Worm (Caenorhabditis elegans) whole organism, L1 larva: ENCODE measurements around the gene rpn-9.

Source experiments
- C16A3.4 ChIP-seq: fragments of 150-350 bp; optimal IDR thresholded peaks from 2 replicates; lab custom pipeline; 2014; ENCODE audit warnings: missing biosample characterization, missing genetic modification characterization
- F16B12.6 ChIP-seq: fragments of 150-350 bp; optimal IDR thresholded peaks from 2 replicates; lab custom pipeline; 2014; ENCODE audit warnings: missing biosample characterization, missing genetic modification characterization
- Y116A8C.19 ChIP-seq: sonication (generic microtip); optimal IDR thresholded peaks from 2 replicates; lab custom pipeline; 2016; ENCODE audit warnings: missing compliant biosample characterization, missing genetic modification characterization, borderline replicate concordance
- alr-1 ChIP-seq: fragments of 200-800 bp; sonication (Bioruptor generic); optimal IDR thresholded peaks from 2 replicates; lab custom pipeline; 2018; ENCODE audit warnings: borderline replicate concordance, mild to moderate bottlenecking, missing genetic modification characterization, missing compliant biosample characterization
- aly-2 ChIP-seq: fragments of 150-350 bp; optimal IDR thresholded peaks from 2 replicates; lab custom pipeline; 2014; ENCODE audit warnings: missing biosample characterization, missing genetic modification characterization
- ama-1 ChIP-seq: fragments of 150-350 bp; optimal IDR thresholded peaks from 2 replicates; lab custom pipeline; 2014
- blmp-1 ChIP-seq: fragments of 150-350 bp; optimal IDR thresholded peaks from 2 replicates; lab custom pipeline; 2014; ENCODE audit warnings: missing biosample characterization, missing genetic modification characterization
- ceh-63 ChIP-seq: fragments of 200-800 bp; sonication (Bioruptor generic); optimal IDR thresholded peaks from 2 replicates; lab custom pipeline; 2018; ENCODE audit warnings: mild to moderate bottlenecking, missing genetic modification characterization, missing compliant biosample characterization
- ceh-82 ChIP-seq, 3 experiments: fragments of 150-350 bp in 1 of 3; sonication (generic microtip) in 2 of 3; optimal IDR thresholded peaks; 2 replicates each; lab custom pipeline; 2014 to 2017; ENCODE audit warnings: missing biosample characterization in 3 of 3, missing genetic modification characterization in 3 of 3
- ces-1 ChIP-seq: fragments of 150-350 bp; optimal IDR thresholded peaks from 2 replicates; lab custom pipeline; 2014; ENCODE audit warnings: missing biosample characterization, missing genetic modification reagents, missing genetic modification characterization
- dpl-1 ChIP-seq, 3 experiments: fragments of 150-350 bp in 2 of 3; sonication (generic microtip) in 1 of 3; optimal IDR thresholded peaks; 2 replicates each; lab custom pipeline; 2014 to 2017; ENCODE audit warnings: missing biosample characterization in 3 of 3, missing genetic modification characterization in 3 of 3, missing genetic modification reagents in 3 of 3
- dsc-1 ChIP-seq: sonication (generic microtip); optimal IDR thresholded peaks from 2 replicates; lab custom pipeline; 2016; ENCODE audit warnings: mild to moderate bottlenecking, missing genetic modification characterization, missing compliant biosample characterization
- efl-1 ChIP-seq, 4 experiments: fragments of 150-350 bp; optimal IDR thresholded peaks in 3 of 4; peaks in 1 of 4; 1 replicate in 1 of 4; 2 replicates in 3 of 4; lab custom pipeline; 2014; ENCODE audit warnings: missing biosample characterization in 2 of 4, missing genetic modification characterization in 2 of 4, missing genetic modification reagents in 2 of 4
- fkh-10 ChIP-seq: sonication (generic microtip); optimal IDR thresholded peaks from 2 replicates; lab custom pipeline; 2017; ENCODE audit warnings: missing biosample characterization, missing genetic modification reagents, missing genetic modification characterization
- fos-1 ChIP-seq: fragments of 150-350 bp; optimal IDR thresholded peaks from 2 replicates; lab custom pipeline; 2014; ENCODE audit warnings: missing biosample characterization, missing genetic modification characterization
- hlh-17 ChIP-seq: fragments of 200-800 bp; sonication (Bioruptor generic); optimal IDR thresholded peaks from 2 replicates; lab custom pipeline; 2018; ENCODE audit warnings: missing genetic modification characterization, mild to moderate bottlenecking, missing compliant biosample characterization, moderate library complexity, borderline replicate concordance
- irx-1 ChIP-seq: sonication (generic microtip); optimal IDR thresholded peaks from 2 replicates; lab custom pipeline; 2016; ENCODE audit warnings: missing genetic modification characterization, missing compliant biosample characterization
- lin-14 ChIP-seq: fragments of 200-800 bp; sonication (Bioruptor generic); optimal IDR thresholded peaks from 2 replicates; lab custom pipeline; 2018; ENCODE audit warnings: mild to moderate bottlenecking, missing genetic modification characterization, moderate library complexity, missing compliant biosample characterization
- lin-15B ChIP-seq: fragments of 150-350 bp; sonication (generic microtip); optimal IDR thresholded peaks from 3 replicates; lab custom pipeline; 2014; ENCODE audit warnings: missing biosample characterization, missing genetic modification characterization
- lin-35 ChIP-seq, 2 experiments: fragments of 150-350 bp; optimal IDR thresholded peaks; 2 replicates each; lab custom pipeline; 2014; ENCODE audit warnings: missing biosample characterization in 2 of 2, missing genetic modification characterization in 2 of 2, missing genetic modification reagents in 2 of 2
- lir-3 ChIP-seq: sonication (generic microtip); optimal IDR thresholded peaks from 2 replicates; lab custom pipeline; 2016; ENCODE audit warnings: mild to moderate bottlenecking, missing genetic modification characterization, moderate library complexity, missing compliant biosample characterization; ENCODE audit not compliant: poor library complexity
- lsy-2 ChIP-seq, 2 experiments: fragments of 150-350 bp; optimal IDR thresholded peaks; 2 replicates each; lab custom pipeline; 2014; ENCODE audit warnings: missing biosample characterization in 2 of 2, missing genetic modification characterization in 2 of 2
- mef-2 ChIP-seq: fragments of 150-350 bp; optimal IDR thresholded peaks from 2 replicates; lab custom pipeline; 2014; ENCODE audit warnings: missing biosample characterization, missing genetic modification characterization
- mep-1 ChIP-seq: fragments of 150-350 bp; optimal IDR thresholded peaks from 2 replicates; lab custom pipeline; 2014; ENCODE audit warnings: missing biosample characterization, missing genetic modification characterization
- nhr-11 ChIP-seq: fragments of 150-350 bp; optimal IDR thresholded peaks from 2 replicates; lab custom pipeline; 2014; ENCODE audit warnings: missing biosample characterization, missing genetic modification characterization
- nhr-20 ChIP-seq: sonication (generic microtip); optimal IDR thresholded peaks from 2 replicates; lab custom pipeline; 2016; ENCODE audit warnings: mild to moderate bottlenecking, missing genetic modification characterization, missing compliant biosample characterization
- nhr-237 ChIP-seq: fragments of 150-350 bp; optimal IDR thresholded peaks from 2 replicates; lab custom pipeline; 2014; ENCODE audit warnings: missing biosample characterization, missing genetic modification characterization
- nhr-28 ChIP-seq: fragments of 150-350 bp; optimal IDR thresholded peaks from 2 replicates; lab custom pipeline; 2014; ENCODE audit warnings: missing biosample characterization, missing genetic modification characterization
- nhr-47 ChIP-seq: sonication (generic microtip); optimal IDR thresholded peaks from 2 replicates; lab custom pipeline; 2016; ENCODE audit warnings: mild to moderate bottlenecking, missing genetic modification characterization, moderate library complexity, missing compliant biosample characterization
- nhr-71 ChIP-seq: sonication (generic microtip); optimal IDR thresholded peaks from 2 replicates; lab custom pipeline; 2016; ENCODE audit warnings: mild to moderate bottlenecking, missing genetic modification characterization, moderate library complexity, missing compliant biosample characterization
- nhr-76 ChIP-seq: sonication (generic microtip); optimal IDR thresholded peaks from 2 replicates; lab custom pipeline; 2017; ENCODE audit warnings: missing biosample characterization, missing genetic modification characterization
- nhr-77 ChIP-seq: fragments of 150-350 bp; optimal IDR thresholded peaks from 2 replicates; lab custom pipeline; 2014; ENCODE audit warnings: missing biosample characterization, missing genetic modification characterization
- nhr-84 ChIP-seq: sonication (generic microtip); optimal IDR thresholded peaks from 2 replicates; lab custom pipeline; 2017; ENCODE audit warnings: missing biosample characterization, missing genetic modification characterization
- pag-3 ChIP-seq: sonication (generic microtip); optimal IDR thresholded peaks from 2 replicates; lab custom pipeline; 2017; ENCODE audit warnings: missing genetic modification characterization, mild to moderate bottlenecking, missing compliant biosample characterization, antibody characterized with exemption, borderline replicate concordance; ENCODE audit not compliant: insufficient read depth
- pqm-1 ChIP-seq: sonication (generic microtip); optimal IDR thresholded peaks from 3 replicates; lab custom pipeline; 2017; ENCODE audit warnings: missing biosample characterization, missing genetic modification characterization
- rnt-1 ChIP-seq: sonication (generic microtip); optimal IDR thresholded peaks from 2 replicates; lab custom pipeline; 2016; ENCODE audit warnings: mild to moderate bottlenecking, missing genetic modification characterization, moderate library complexity, missing compliant biosample characterization
- skn-1 ChIP-seq: fragments of 150-350 bp; optimal IDR thresholded peaks from 2 replicates; lab custom pipeline; 2014; ENCODE audit warnings: missing biosample characterization, missing genetic modification characterization
- snu-23 ChIP-seq: sonication (generic microtip); optimal IDR thresholded peaks from 2 replicates; lab custom pipeline; 2016; ENCODE audit warnings: missing genetic modification characterization, missing compliant biosample characterization
- sptf-1 ChIP-seq: fragments of 150-350 bp; optimal IDR thresholded peaks from 2 replicates; lab custom pipeline; 2014; ENCODE audit warnings: missing biosample characterization, missing genetic modification characterization
- sup-37 ChIP-seq: fragments of 200-800 bp; sonication (Bioruptor generic); optimal IDR thresholded peaks from 2 replicates; lab custom pipeline; 2018; ENCODE audit warnings: mild to moderate bottlenecking, missing genetic modification characterization, missing compliant biosample characterization
- swsn-7 ChIP-seq: sonication (generic microtip); optimal IDR thresholded peaks from 2 replicates; lab custom pipeline; 2016; ENCODE audit warnings: missing genetic modification characterization, missing compliant biosample characterization
- tlp-1 ChIP-seq: fragments of 150-350 bp; optimal IDR thresholded peaks from 2 replicates; lab custom pipeline; 2014; ENCODE audit warnings: missing biosample characterization, missing genetic modification characterization
- unc-62 ChIP-seq: fragments of 150-350 bp; optimal IDR thresholded peaks from 2 replicates; lab custom pipeline; 2014; ENCODE audit warnings: missing biosample characterization, missing genetic modification reagents, missing genetic modification characterization
- unc-86 ChIP-seq: sonication (generic microtip); optimal IDR thresholded peaks from 2 replicates; lab custom pipeline; 2016; ENCODE audit warnings: missing genetic modification characterization, missing compliant biosample characterization

Gene rpn-9

DNA sequence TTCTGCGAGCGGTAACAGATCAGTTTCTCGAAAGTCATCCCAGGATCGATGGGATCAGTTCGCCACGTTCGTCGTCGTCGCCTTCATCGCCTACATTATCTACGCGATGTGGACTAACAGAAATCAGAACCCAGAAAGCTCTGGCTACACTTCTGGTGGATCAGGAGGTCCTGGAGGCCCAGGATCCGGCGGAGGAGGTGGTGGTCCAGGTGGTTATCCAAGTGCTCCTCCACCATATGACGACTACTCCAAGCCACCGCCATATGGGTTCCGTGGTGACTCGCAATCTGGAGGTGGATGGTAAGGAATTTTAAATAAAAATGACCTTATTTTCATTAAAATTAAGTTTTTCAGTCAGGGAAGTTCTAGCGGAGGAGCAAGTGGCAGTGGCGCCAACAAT is 1.5 kb upstream of the rpn-9 start:
- TF ChIP-seq nhr-77 (no peak), nhr-71 (tag; lab: Kevin White, UChicago) (no peak), C16A3.4 (no peak), pag-3 (tag; lab: Kevin White, UChicago) (no peak), irx-1 (tag; lab: Kevin White, UChicago) (no peak), lir-3 (no peak), F16B12.6 (tag; lab: Kevin White, UChicago) (no peak), pqm-1 (tag; lab: Kevin White, UChicago) (no peak), tlp-1 (tag; lab: Kevin White, UChicago) (no peak), mep-1 (tag; lab: Kevin White, UChicago) (no peak), ceh-82 (tag; optimal IDR thresholded peaks at IDR 0.05; lab: Kevin White, UChicago) (no peak), fos-1 (tag; lab: Kevin White, UChicago) (no peak), mef-2 (tag; lab: Kevin White, UChicago) (no peak)

- TF ChIP-seq nhr-76, result no peak
- TF ChIP-seq lsy-2 (tag; optimal IDR thresholded peaks at IDR 0.05; lab: Kevin White, UChicago), result no peak
- TF ChIP-seq ama-1 (lab: Kevin White, UChicago), result peak; percentile 1
- no peak for TF ChIP-seq lin-15B (tag; lab: Kevin White, UChicago)
- TF ChIP-seq swsn-7 (tag; lab: Kevin White, UChicago), result no peak
These were observed 1.6 kb downstream of the rpn-9 start, which contains the start of gene fndc-1 for ce11 chrII:11237099-11237498. Gene fndc-1, minus strand, starts transcription at chrII:11237325.

DNA sequence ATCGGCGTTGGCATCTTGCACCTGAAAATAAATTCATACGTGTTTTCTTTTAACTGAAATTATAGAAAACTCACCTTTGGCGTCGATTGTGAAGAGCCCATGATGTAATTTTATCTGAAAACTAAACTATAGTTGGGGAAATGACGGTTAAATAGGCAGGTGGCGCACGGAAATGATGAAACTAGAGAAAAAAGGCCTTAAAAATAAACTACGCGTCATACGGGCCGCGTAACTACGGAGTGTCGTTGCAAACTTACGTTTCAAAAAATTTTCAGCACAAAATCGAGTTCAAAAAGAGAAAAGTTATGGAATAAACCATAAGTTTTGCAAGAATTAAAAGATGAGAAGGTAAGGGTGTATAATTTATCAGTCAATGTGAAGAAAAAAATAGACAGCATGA is 2.4 kb downstream of the rpn-9 start, which contains the start of gene cchl-1:
Gene cchl-1, minus strand, starts transcription at position 114 of the 400 bp plus-strand sequence.
- TF ChIP-seq nhr-84 (tag; lab: Kevin White, UChicago) (no peak), skn-1 (tag; lab: Kevin White, UChicago) (peak; percentile 4), lin-35 (GFP tag; optimal IDR thresholded peaks at IDR 0.05; lab: Kevin White, UChicago) (peak; percentile 28 to 47), lsy-2 (tag; optimal IDR thresholded peaks at IDR 0.05; lab: Kevin White, UChicago) (peak in 1 of 2 experiments; percentile 31), dpl-1 (GFP tag; optimal IDR thresholded peaks at IDR 0.05; lab: Kevin White, UChicago) (peak in 2 of 3 experiments; percentile 3 to 37), aly-2 (tag; lab: Kevin White, UChicago) (no peak), blmp-1 (no peak), snu-23 (GFP tag; lab: Kevin White, UChicago) (peak; percentile 7), unc-86 (tag; lab: Kevin White, UChicago) (no peak), ama-1 (lab: Kevin White, UChicago) (peak; percentile 27), nhr-11 (tag; lab: Kevin White, UChicago) (no peak), mep-1 (tag; lab: Kevin White, UChicago) (peak; percentile 0), nhr-20 (tag; lab: Kevin White, UChicago) (peak; percentile 90), pag-3 (tag; lab: Kevin White, UChicago) (no peak), efl-1 (optimal IDR thresholded peaks at IDR 0.05; lab: Kevin White, UChicago) (peak; percentile 15 to 27), efl-1 (GFP tag; optimal IDR thresholded peaks at IDR 0.05 in 1 of 2; lab: Kevin White, UChicago) (peak; percentile 37 to 58), ces-1 (no peak)

- no peak for TF ChIP-seq fkh-10
- no peak for TF ChIP-seq mep-1 (tag; lab: Kevin White, UChicago)
- no peak for TF ChIP-seq sptf-1 (tag; lab: Kevin White, UChicago)
- no peak for TF ChIP-seq nhr-11 (tag; lab: Kevin White, UChicago)
- TF ChIP-seq ceh-63, result no peak
- TF ChIP-seq hlh-17 (GFP tag; lab: Kevin White, UChicago), result no peak
- no peak for TF ChIP-seq nhr-47
- TF ChIP-seq efl-1 (optimal IDR thresholded peaks at IDR 0.05; lab: Kevin White, UChicago), result peak in 1 of 2 experiments; percentile 5
- no peak for TF ChIP-seq efl-1 (GFP tag; optimal IDR thresholded peaks at IDR 0.05 in 1 of 2; lab: Kevin White, UChicago)
- no peak for TF ChIP-seq alr-1 (tag; lab: Kevin White, UChicago)
- TF ChIP-seq unc-62 (GFP tag; lab: Kevin White, UChicago), result no peak
- TF ChIP-seq Y116A8C.19 (tag; lab: Kevin White, UChicago), result no peak
- no peak for TF ChIP-seq nhr-77
- TF ChIP-seq lin-14 (GFP tag; lab: Kevin White, UChicago), result peak; percentile 4
- TF ChIP-seq dsc-1, result no peak
- no peak for TF ChIP-seq sup-37 (GFP tag; lab: Kevin White, UChicago)
- TF ChIP-seq rnt-1, result peak; percentile 17
- no peak for TF ChIP-seq nhr-237
- no peak for TF ChIP-seq nhr-28 (tag; lab: Kevin White, UChicago)
- no peak for TF ChIP-seq aly-2 (tag; lab: Kevin White, UChicago)
These were observed 4.0 kb downstream of the rpn-9 start, which contains the start of gene cox-15 for ce11 chrII:11234751-11235150. Gene cox-15, minus strand, starts transcription at chrII:11234952.
